Worm (Caenorhabditis elegans): ENCODE data around the gene C07B5.6.
A peak's percentile ranks its signal among the peaks of the same experiment; 100 is the strongest.

C07B5.6 gene

DNA sequence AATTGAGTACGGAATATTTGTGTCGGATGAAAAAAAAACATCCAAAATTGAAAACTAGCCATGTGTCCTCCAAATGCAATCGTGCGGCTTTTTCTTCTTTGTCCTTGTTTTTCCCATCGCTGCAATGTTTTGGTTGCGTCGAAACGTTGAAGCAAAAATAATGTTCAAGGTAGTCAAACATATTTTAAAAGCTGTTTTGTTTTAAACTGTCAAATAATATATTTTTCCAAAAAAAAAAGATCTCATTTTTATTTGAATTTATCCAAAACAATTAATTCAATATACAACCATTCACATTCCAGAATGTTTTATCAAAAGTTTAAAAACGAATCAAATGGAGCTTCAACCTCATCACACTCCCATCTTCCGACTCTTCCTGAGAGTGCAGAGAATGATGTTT lies at the start of gene C07B5.6:
TSS of gene C07B5.6 (plus strand) at position 301 of the 400 bp plus-strand sequence.
- TF ChIP-seq unc-62 (GFP tag; optimal IDR thresholded peaks at IDR 0.05 in 1 of 2) (peak in 1 of 2 experiments; percentile 82), unc-62 (tag; optimal IDR thresholded peaks at IDR 0.05) (no peak), daf-12 (tag; optimal IDR thresholded peaks at IDR 0.05) (no peak)

DNA sequence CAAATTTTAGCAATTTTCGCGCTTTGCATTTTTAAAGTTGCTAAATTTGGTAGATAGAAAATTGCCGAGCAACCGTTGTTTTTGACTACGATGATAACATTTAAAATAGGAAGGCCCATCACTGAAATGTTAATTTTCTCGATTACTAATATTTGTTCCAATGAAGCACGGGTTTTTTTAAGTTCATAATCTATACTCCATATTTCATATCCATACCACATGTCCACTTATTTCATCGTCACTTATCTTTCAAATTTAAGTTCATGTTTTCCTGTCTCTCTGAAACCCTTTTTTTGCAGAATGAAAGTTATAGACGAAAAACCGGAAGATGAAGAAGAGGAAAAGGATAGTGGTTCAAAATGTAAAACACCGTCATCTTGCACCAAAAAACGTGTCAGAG lies 46.6 kb upstream of the C07B5.6 start, which contains the start of gene gap-2:
TSS of gene gap-2 (plus strand) at position 301 of the 400 bp plus-strand sequence.
- TF ChIP-seq F10B5.3 (tag; optimal IDR thresholded peaks at IDR 0.05) = no peak

DNA sequence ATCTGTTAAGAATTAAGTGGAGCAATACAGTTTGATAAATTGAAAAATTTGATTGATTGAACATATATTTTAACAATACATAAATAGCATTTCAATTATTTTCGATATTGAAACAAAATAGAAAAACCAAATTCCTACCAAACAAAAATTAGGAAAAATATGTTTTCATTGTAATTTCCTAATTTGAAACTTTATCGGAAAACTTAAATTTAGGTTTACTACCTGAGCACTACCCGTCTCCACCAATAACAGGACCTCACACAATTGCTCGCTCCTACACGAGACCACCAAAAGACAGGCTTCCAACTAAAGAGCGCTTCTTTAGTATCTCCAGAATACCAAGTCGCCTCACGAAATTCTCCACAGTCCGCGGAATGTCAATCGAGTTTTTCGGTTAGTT lies 42.1 kb upstream of the C07B5.6 start:
- TF ChIP-seq unc-62 (GFP tag; optimal IDR thresholded peaks at IDR 0.05 in 1 of 2) = no peak
- TF ChIP-seq unc-62 (tag; optimal IDR thresholded peaks at IDR 0.05) = no peak
- TF ChIP-seq aha-1 (tag) = peak; percentile 92
- TF ChIP-seq duxl-1 (tag; optimal IDR thresholded peaks at IDR 0.05; ENCODE audit: poor library complexity) = no peak

DNA sequence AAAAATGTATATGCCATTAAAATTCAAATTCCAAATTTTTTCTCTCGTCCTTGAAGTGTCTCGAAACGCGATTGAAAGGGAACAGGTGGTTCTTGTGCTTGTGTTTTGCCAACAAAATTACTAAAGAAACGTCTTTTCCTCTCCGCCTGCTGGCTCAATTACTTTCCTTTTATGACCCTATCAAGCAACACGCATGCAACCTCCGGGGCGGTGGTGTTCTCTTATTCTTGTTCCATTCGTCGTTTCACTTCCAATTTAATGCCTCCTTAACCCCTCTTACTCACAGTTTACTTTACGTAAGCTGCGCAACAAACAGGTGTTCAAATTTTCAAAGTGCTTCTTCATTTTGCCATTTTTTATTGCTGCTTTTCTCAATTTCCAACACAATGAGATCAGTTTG lies 35.1 kb upstream of the C07B5.6 start:
- no peak for TF ChIP-seq lim-7 (GFP tag; IDR thresholded peaks at IDR 0.05)
- TF ChIP-seq unc-62 (GFP tag; optimal IDR thresholded peaks at IDR 0.05 in 1 of 2) = peak in 1 of 2 experiments; percentile 89
- TF ChIP-seq unc-62 (tag; optimal IDR thresholded peaks at IDR 0.05) = no peak

DNA sequence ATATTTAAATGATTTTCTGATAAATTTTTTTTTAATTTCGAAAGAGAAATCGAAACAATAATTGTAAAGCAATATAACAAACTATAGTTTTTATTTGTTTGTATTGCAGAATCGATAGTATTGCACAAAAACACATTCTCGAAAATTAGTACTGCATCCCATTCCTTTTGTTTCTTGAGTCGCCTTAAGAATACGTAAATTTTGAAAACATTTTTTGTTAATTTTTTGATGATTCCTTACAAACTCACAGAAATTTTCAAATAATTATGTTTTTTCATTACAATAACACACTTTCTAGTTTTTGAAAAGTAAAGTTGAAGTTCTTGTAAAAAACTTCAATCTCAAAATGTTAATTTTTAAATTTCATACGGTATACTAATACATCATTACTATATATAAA lies 32.7 kb upstream of the C07B5.6 start:
- peak; percentile 88 for TF ChIP-seq aha-1 (tag)
- no peak for TF ChIP-seq hlh-11 (tag; optimal IDR thresholded peaks at IDR 0.05)

DNA sequence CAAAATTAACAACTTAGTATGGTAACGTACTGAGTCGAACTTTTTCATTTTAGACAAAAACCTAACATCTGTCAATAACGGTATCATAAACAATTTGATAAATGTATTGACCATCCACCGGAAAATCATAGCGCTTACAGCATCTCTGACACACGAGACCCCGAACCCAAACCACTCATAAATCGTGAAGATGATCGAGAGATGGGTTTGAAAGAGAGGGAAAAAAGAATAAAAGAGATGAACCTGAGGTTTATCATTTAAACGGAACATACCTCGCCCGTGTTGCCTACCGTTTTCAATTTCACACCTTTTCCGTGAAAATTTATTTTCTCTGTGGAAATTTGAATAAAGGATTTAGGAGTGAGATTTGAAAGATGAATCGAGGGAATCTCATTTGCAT lies 29.2 kb upstream of the C07B5.6 start:
- TF ChIP-seq ZK546.5 (tag; optimal IDR thresholded peaks at IDR 0.05) (no peak), ceh-20 (GFP tag; IDR thresholded peaks at IDR 0.05) (0 out of 2 replicates have a peak, but pooled peaks have one; percentile 23), snpc-1.2 (GFP tag; IDR thresholded peaks at IDR 0.05) (no peak), nhr-28 (tag; optimal IDR thresholded peaks at IDR 0.05) (peak; percentile 24), hlh-30 (tag; optimal IDR thresholded peaks at IDR 0.05; ENCODE audit: insufficient read depth) (peak; percentile 55), jun-1 (tag; optimal IDR thresholded peaks at IDR 0.05) (no peak), ceh-32 (tag; optimal IDR thresholded peaks at IDR 0.05; ENCODE audit: poor library complexity) (no peak), nhr-76 (tag; optimal IDR thresholded peaks at IDR 0.05) (no peak), mdt-29 (GFP tag; IDR thresholded peaks at IDR 0.05) (no peak), attf-4 (tag; optimal IDR thresholded peaks at IDR 0.05) (no peak), ZK337.2 (GFP tag; IDR thresholded peaks at IDR 0.05) (no peak), hlh-11 (tag; optimal IDR thresholded peaks at IDR 0.05) (peak; percentile 5), nhr-11 (tag; optimal IDR thresholded peaks at IDR 0.05) (no peak), zfp-3 (GFP tag; conservative IDR thresholded peaks at IDR 0.05) (no peak), F37D6.2 (tag; optimal IDR thresholded peaks at IDR 0.05) (no peak), fos-1 (tag; optimal IDR thresholded peaks at IDR 0.05) (no peak)

DNA sequence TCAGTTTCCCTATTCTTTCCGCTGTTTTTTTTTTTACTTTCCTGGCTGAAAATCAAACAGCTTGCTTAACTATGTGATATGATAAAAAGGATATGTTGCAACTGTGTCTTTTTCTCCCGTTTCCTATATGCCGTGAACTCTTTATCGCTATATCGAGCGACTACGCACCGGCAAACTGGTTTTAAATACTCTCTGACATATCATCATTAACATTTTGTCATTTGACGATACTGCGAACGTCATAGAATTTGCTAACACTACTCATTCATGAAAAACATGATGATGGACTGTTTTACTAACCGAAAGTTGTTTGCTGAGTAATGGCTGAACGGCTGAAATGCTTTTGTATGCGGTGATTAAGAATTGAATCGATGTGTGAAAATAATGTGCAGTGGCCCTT lies 27.4 kb upstream of the C07B5.6 start:
- TF ChIP-seq mxl-3 (GFP tag; optimal IDR thresholded peaks at IDR 0.05) = peak; percentile 6
- 0 out of 2 replicates have a peak, but pooled peaks have one; percentile 11 for TF ChIP-seq dmd-6 (GFP tag; IDR thresholded peaks at IDR 0.05)
- TF ChIP-seq aha-1 (tag) = peak; percentile 75
- no peak for TF ChIP-seq F37D6.2 (tag; optimal IDR thresholded peaks at IDR 0.05)
- no peak for TF ChIP-seq ceh-44 (GFP tag; IDR thresholded peaks at IDR 0.05)
- no peak for TF ChIP-seq egl-27 (tag; optimal IDR thresholded peaks at IDR 0.05)
- TF ChIP-seq spr-1 (tag; optimal IDR thresholded peaks at IDR 0.05) = no peak
- TF ChIP-seq F44E2.7 (GFP tag; IDR thresholded peaks at IDR 0.05) = no peak
- peak in 1 of 2 experiments; percentile 19 for TF ChIP-seq unc-62 (GFP tag; optimal IDR thresholded peaks at IDR 0.05 in 1 of 2)
- no peak for TF ChIP-seq unc-62 (tag; optimal IDR thresholded peaks at IDR 0.05)
- TF ChIP-seq ZK546.5 (tag; optimal IDR thresholded peaks at IDR 0.05) = no peak
- TF ChIP-seq nhr-28 (tag; optimal IDR thresholded peaks at IDR 0.05) = peak; percentile 52
- no peak for TF ChIP-seq nhr-48 (tag; optimal IDR thresholded peaks at IDR 0.05)
- no peak for TF ChIP-seq ceh-82 (tag; optimal IDR thresholded peaks at IDR 0.05)
- TF ChIP-seq ceh-62 (tag; optimal IDR thresholded peaks at IDR 0.05) = no peak
- no peak for TF ChIP-seq nhr-11 (tag; optimal IDR thresholded peaks at IDR 0.05)
- no peak for TF ChIP-seq mdt-29 (GFP tag; IDR thresholded peaks at IDR 0.05)
- TF ChIP-seq pqm-1 (tag; optimal IDR thresholded peaks at IDR 0.05) = no peak

Measured in whole organism, L4 larva.